Fruit fly (Drosophila melanogaster) Kc167 (cell line): ENCODE measurements around the gene Yif1.

ENCODE experiments used
- h ChIP-seq: fragments of >200 bp; optimal IDR thresholded peaks from 3 replicates; lab custom pipeline; 2018; ENCODE audit warnings: missing external identifiers
- ttk ChIP-seq: sonication (Bioruptor generic); optimal IDR thresholded peaks from 2 replicates; lab custom pipeline; 2017; ENCODE audit warnings: missing external identifiers

- TF ChIP-seq ttk, result no peak
- no peak for TF ChIP-seq h (lab: Kevin White, UChicago)
These were observed 17.5 kb upstream of the Yif1 start for dm6 chr3R:26700125-26700524.
